Fruit fly (Drosophila melanogaster): ENCODE results near the gene CG18628.
A peak's percentile ranks its signal among the peaks of the same experiment; 100 is the strongest.

CG18628 gene

DNA sequence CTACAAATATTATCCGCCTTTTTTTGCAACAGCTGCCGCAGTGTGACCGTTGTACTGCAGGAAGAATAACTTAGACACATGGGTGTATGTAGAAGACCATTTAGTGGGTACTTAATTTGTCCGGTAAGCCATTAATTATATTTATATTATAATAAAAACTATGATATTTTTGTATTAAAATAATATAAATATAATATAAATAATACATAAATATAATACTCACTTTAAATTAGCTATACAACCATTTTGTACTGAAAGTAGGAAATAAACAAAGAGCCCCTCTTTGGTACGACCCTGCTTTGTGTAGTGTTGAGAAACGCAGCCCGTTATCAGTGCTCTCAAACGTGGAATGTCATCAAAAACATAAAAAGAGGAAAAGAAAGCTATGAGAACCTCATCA, 1.7 kb upstream of the CG18628 start, which contains the start of gene Cnep1r2 (continued):
- TF ChIP-seq Antp (GFP tag; optimal IDR thresholded peaks at IDR 0.05) (peak; percentile 66), CHES-1-like (GFP tag; optimal IDR thresholded peaks at IDR 0.05) (peak; percentile 18), fd102C (GFP tag; optimal IDR thresholded peaks at IDR 0.05) (peak; percentile 58), CG8478 (optimal IDR thresholded peaks at IDR 0.05) (no peak), cato (GFP tag; optimal IDR thresholded peaks at IDR 0.05; ENCODE audit: borderline replicate concordance) (peak; percentile 88), ranshi (GFP tag; IDR thresholded peaks at IDR 0.05) (peak; percentile 94), Sry-β (GFP tag; optimal IDR thresholded peaks at IDR 0.05) (peak; percentile 65), CG5245 (GFP tag; optimal IDR thresholded peaks at IDR 0.05) (peak; percentile 79), NC2β (GFP tag; optimal IDR thresholded peaks at IDR 0.05) (peak; percentile 35), Oaz (GFP tag; IDR thresholded peaks at IDR 0.05) (peak; percentile 73; the same call in 1 of the 2 replicates), H15 (GFP tag; IDR thresholded peaks at IDR 0.05) (peak; percentile 93), ewg (GFP tag; optimal IDR thresholded peaks at IDR 0.05) (peak; percentile 90), gce (GFP tag; IDR thresholded peaks at IDR 0.05) (peak; percentile 90), en (GFP tag; optimal IDR thresholded peaks at IDR 0.05) (no peak), unc-4 (GFP tag; IDR thresholded peaks at IDR 0.05; ENCODE audit: partially characterized antibody) (no peak), da (GFP tag; optimal IDR thresholded peaks at IDR 0.05) (no peak), gro (GFP tag; optimal IDR thresholded peaks at IDR 0.05) (peak; percentile 19), CG18262 (tag; optimal IDR thresholded peaks at IDR 0.05) (peak; percentile 98), bbx (GFP tag; IDR thresholded peaks at IDR 0.05; ENCODE audit: partially characterized antibody) (0 out of 2 replicates have a peak, but pooled peaks have one; percentile 20), Pdp1 (GFP tag; optimal IDR thresholded peaks at IDR 0.05) (peak; percentile 67 to 71), E2f1 (GFP tag; IDR thresholded peaks at IDR 0.05) (peak; percentile 96), hbn (GFP tag; IDR thresholded peaks at IDR 0.05; ENCODE audit: partially characterized antibody) (no peak), CG4328 (GFP tag; optimal IDR thresholded peaks at IDR 0.05) (peak; percentile 96), rib (GFP tag; IDR thresholded peaks at IDR 0.05) (peak; percentile 88), nerfin-1 (tag; optimal IDR thresholded peaks at IDR 0.05) (peak; percentile 94), CG4730 (GFP tag; IDR thresholded peaks at IDR 0.05) (peak; percentile 91), toy (GFP tag; IDR thresholded peaks at IDR 0.05) (peak; percentile 70; the same call in 1 of the 2 replicates), Nf-YB (GFP tag; optimal IDR thresholded peaks at IDR 0.05) (peak; percentile 83), Deaf1 (tag; optimal IDR thresholded peaks at IDR 0.05) (peak; percentile 81), slbo (GFP tag; IDR thresholded peaks at IDR 0.05) (peak; percentile 98), CG3163 (GFP tag; optimal IDR thresholded peaks at IDR 0.05) (peak; percentile 38), pros (GFP tag; optimal IDR thresholded peaks at IDR 0.05) (peak; percentile 60), crp (GFP tag; optimal IDR thresholded peaks at IDR 0.05) (peak in 1 of 2 experiments; percentile 65), CG10543 (GFP tag; optimal IDR thresholded peaks at IDR 0.05) (peak; percentile 97), fd96Cb (tag; optimal IDR thresholded peaks at IDR 0.05) (peak; percentile 96), Ssrp (tag; optimal IDR thresholded peaks at IDR 0.05) (peak; percentile 98), gem (tag; optimal IDR thresholded peaks at IDR 0.05) (peak; percentile 99), CG1024 (GFP tag; IDR thresholded peaks at IDR 0.05) (peak; percentile 66), CG4404 (GFP tag; IDR thresholded peaks at IDR 0.05) (peak; percentile 98), CG18476 (GFP tag; optimal IDR thresholded peaks at IDR 0.05) (peak; percentile 84), ase (GFP tag; IDR thresholded peaks at IDR 0.05) (peak; percentile 86), eve (GFP tag; optimal IDR thresholded peaks at IDR 0.05) (no peak), CG9932 (GFP tag; IDR thresholded peaks at IDR 0.05) (peak; percentile 97), CG11695 (GFP tag; IDR thresholded peaks at IDR 0.05) (peak; percentile 97), dan (GFP tag; IDR thresholded peaks at IDR 0.05) (peak; percentile 80), CG8388 (GFP tag; optimal IDR thresholded peaks at IDR 0.05) (peak; percentile 96), CG7928 (GFP tag; optimal IDR thresholded peaks at IDR 0.05) (peak; percentile 58), sens-2 (GFP tag; IDR thresholded peaks at IDR 0.05) (peak; percentile 72; the same call in 1 of the 2 replicates), exex (tag; optimal IDR thresholded peaks at IDR 0.05) (peak; percentile 84), chn (GFP tag; optimal IDR thresholded peaks at IDR 0.05) (peak; percentile 70), CG31388 (GFP tag; optimal IDR thresholded peaks at IDR 0.05) (peak; percentile 70)
